Worm (Caenorhabditis elegans) whole organism, early embryonic: ENCODE results near the gene C08B6.14.

Source experiments
- B0310.2 ChIP-seq: sonication (generic microtip); optimal IDR thresholded peaks from 2 replicates; lab custom pipeline; 2016; ENCODE audit warnings: mild to moderate bottlenecking, missing genetic modification characterization, missing compliant biosample characterization
- aly-1 ChIP-seq: sonication (generic microtip); optimal IDR thresholded peaks from 2 replicates; lab custom pipeline; 2016; ENCODE audit warnings: missing genetic modification characterization, missing compliant biosample characterization
- ama-1 ChIP-seq: fragments of 150-350 bp; optimal IDR thresholded peaks from 2 replicates; lab custom pipeline; 2014
- ceh-36 ChIP-seq: sonication (generic microtip); optimal IDR thresholded peaks from 2 replicates; lab custom pipeline; 2016; ENCODE audit warnings: missing genetic modification characterization, inconsistent platforms, missing compliant biosample characterization
- ets-7 ChIP-seq: sonication (generic microtip); optimal IDR thresholded peaks from 2 replicates; lab custom pipeline; 2016; ENCODE audit warnings: missing genotype, missing genetic modification characterization, missing compliant biosample characterization
- flt-1 ChIP-seq: fragments of 200-800 bp; sonication (Bioruptor generic); IDR thresholded peaks from 2 replicates; pipeline ENCODE4 v1.3.6; 2022; ENCODE audit warnings: missing genetic modification characterization, missing compliant biosample characterization
- hmbx-1 ChIP-seq: sonication (generic microtip); optimal IDR thresholded peaks from 2 replicates; lab custom pipeline; 2016; ENCODE audit warnings: mild to moderate bottlenecking, missing genetic modification characterization, missing compliant biosample characterization
- hnd-1 ChIP-seq: sonication (generic microtip); optimal IDR thresholded peaks from 2 replicates; lab custom pipeline; 2016; ENCODE audit warnings: missing genetic modification characterization, missing compliant biosample characterization
- pes-1 ChIP-seq: fragments of 200-800 bp; sonication (Bioruptor generic); IDR thresholded peaks from 2 replicates; pipeline ENCODE4 v1.3.6; 2022; ENCODE audit warnings: missing genetic modification reagents, missing genetic modification characterization, missing compliant biosample characterization
- sea-1 ChIP-seq: fragments of 200-800 bp; sonication (Bioruptor generic); conservative IDR thresholded peaks from 2 replicates; pipeline ENCODE4 v1.3.6; 2022; ENCODE audit warnings: missing genetic modification characterization, missing compliant biosample characterization
- tbx-11 ChIP-seq: fragments of 200-800 bp; sonication (Bioruptor generic); IDR thresholded peaks from 2 replicates; pipeline ENCODE4 v1.3.6; 2022; ENCODE audit warnings: missing genetic modification characterization, missing compliant biosample characterization
- tbx-37 ChIP-seq: fragments of 200-800 bp; sonication (Bioruptor generic); conservative IDR thresholded peaks from 2 replicates; pipeline ENCODE4 v1.3.6; 2022; ENCODE audit warnings: missing genetic modification reagents, missing genetic modification characterization, missing compliant biosample characterization
- tra-4 ChIP-seq: sonication (generic microtip); optimal IDR thresholded peaks from 2 replicates; lab custom pipeline; 2017; ENCODE audit warnings: missing genetic modification characterization, missing compliant biosample characterization

DNA sequence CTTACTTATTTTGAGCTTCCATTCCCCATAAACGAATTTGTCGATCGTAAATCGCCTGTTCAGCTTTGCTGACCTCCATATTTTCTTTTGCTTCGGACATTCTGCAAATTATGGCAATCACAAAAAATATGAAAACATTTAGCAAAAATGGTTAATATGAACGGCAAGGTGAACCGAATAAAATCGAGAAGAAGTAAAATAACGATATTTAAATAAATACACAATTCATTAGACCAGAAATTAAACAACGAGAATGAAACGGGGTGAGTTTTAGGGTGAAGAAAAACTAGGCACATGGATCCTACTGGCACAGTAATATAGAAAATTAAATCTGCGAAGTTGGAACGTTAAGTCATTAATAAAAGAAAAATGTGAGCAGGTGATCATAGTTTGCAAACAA, 28.4 kb upstream of the C08B6.14 start, which contains the start of gene aos-1:
- TF ChIP-seq ama-1 (lab: Kevin White, UChicago) (no peak), pes-1 (GFP tag; lab: Robert Waterston, UW) (no peak), ceh-36 (tag; lab: Kevin White, UChicago) (no peak), B0310.2 (no peak), hnd-1 (tag; lab: Kevin White, UChicago) (no peak), flt-1 (GFP tag; lab: Robert Waterston, UW) (no peak), aly-1 (tag; lab: Kevin White, UChicago) (no peak), hmbx-1 (tag; lab: Kevin White, UChicago) (no peak), tbx-37 (no peak), sea-1 (GFP tag; lab: Robert Waterston, UW) (no peak), tbx-11 (GFP tag; lab: Robert Waterston, UW) (no peak), ets-7 (no peak), tra-4 (tag; lab: Kevin White, UChicago) (no peak)
